Worm (Caenorhabditis elegans) whole organism, L4/young adult: ENCODE results near the gene alh-1.

Source experiments
- W03F9.2 ChIP-seq: fragments of 150-350 bp; optimal IDR thresholded peaks from 2 replicates; lab custom pipeline; 2014; ENCODE audit warnings: missing biosample characterization, missing genetic modification characterization
- him-1 ChIP-seq: sonication (generic microtip); optimal IDR thresholded peaks from 2 replicates; lab custom pipeline; 2016; ENCODE audit warnings: missing genotype, missing genetic modification reagents, missing genetic modification characterization, missing compliant biosample characterization

ce11 chrIII:5120593-5120992 lies 43.0 kb downstream of the alh-1 start:
- TF ChIP-seq him-1 (tag; lab: Kevin White, UChicago) (no peak), W03F9.2 (tag; lab: Kevin White, UChicago) (no peak)
